Worm (Caenorhabditis elegans): ENCODE results near the gene jmjd-5.

The jmjd-5 gene

DNA sequence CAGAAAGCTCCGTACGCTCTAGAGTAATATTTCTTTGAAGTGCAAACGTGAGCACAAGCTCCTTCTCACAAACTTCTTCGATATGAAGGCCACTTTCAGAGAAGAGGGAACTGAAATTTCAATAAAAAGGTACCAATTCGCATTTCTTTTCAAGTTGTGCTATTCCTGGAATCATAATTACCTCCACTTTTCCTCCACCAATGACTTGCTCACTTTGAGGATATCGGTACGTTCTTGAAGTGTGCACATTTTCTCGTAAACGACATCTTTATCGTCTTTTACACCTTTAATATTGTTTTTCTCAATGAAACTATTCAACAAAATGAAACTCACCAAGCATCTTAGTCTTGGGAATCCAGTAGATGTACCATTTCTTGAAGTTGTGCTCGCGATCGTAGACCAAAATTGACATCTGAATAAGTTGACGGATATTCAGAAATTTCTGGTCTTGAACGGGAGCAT lies 8.0 kb upstream of the jmjd-5 start, which contains the start of gene scb-1:
Gene scb-1, minus strand, starts transcription at position 412 of the 462 bp plus-strand sequence.
- TF ChIP-seq fos-1 (tag; optimal IDR thresholded peaks at IDR 0.05) (no peak), php-3 (GFP tag; IDR thresholded peaks at IDR 0.05) (no peak), nhr-76 (tag; optimal IDR thresholded peaks at IDR 0.05) (no peak), pha-4 (GFP tag; IDR thresholded peaks at IDR 0.05) (no peak), pha-4 (tag; optimal IDR thresholded peaks at IDR 0.05) (no peak), nhr-28 (tag; optimal IDR thresholded peaks at IDR 0.05) (no peak), dpl-1 (GFP tag; optimal IDR thresholded peaks at IDR 0.05) (no peak), unc-62 (GFP tag; optimal IDR thresholded peaks at IDR 0.05 in 1 of 2) (no peak), unc-62 (tag; optimal IDR thresholded peaks at IDR 0.05) (no peak), dmd-8 (GFP tag; IDR thresholded peaks at IDR 0.05) (no peak), daf-12 (tag; optimal IDR thresholded peaks at IDR 0.05) (no peak), egl-43 (GFP tag; IDR thresholded peaks at IDR 0.05) (no peak), zag-1 (tag; optimal IDR thresholded peaks at IDR 0.05) (no peak), lir-3 (tag; optimal IDR thresholded peaks at IDR 0.05) (no peak), nhr-25 (tag; optimal IDR thresholded peaks at IDR 0.05; ENCODE audit: borderline replicate concordance, insufficient read depth) (no peak), nhr-41 (GFP tag; IDR thresholded peaks at IDR 0.05) (no peak), mxl-3 (GFP tag; optimal IDR thresholded peaks at IDR 0.05) (no peak), lin-1 (GFP tag; IDR thresholded peaks at IDR 0.05) (no peak), Y5F2A.4 (GFP tag; optimal IDR thresholded peaks at IDR 0.05) (no peak), zip-2 (tag; optimal IDR thresholded peaks at IDR 0.05) (peak; percentile 34), nhr-102 (tag; optimal IDR thresholded peaks at IDR 0.05) (no peak), aha-1 (tag) (peak; percentile 52), set-16 (GFP tag; IDR thresholded peaks at IDR 0.05) (no peak), ceh-20 (GFP tag; IDR thresholded peaks at IDR 0.05) (no peak), zfp-2 (tag; optimal IDR thresholded peaks at IDR 0.05) (no peak), tra-1 (GFP tag; IDR thresholded peaks at IDR 0.05) (no peak), F10B5.3 (tag; optimal IDR thresholded peaks at IDR 0.05) (no peak), R02D3.7 (tag; optimal IDR thresholded peaks at IDR 0.05) (no peak), ces-1 (GFP tag; optimal IDR thresholded peaks at IDR 0.05) (no peak), madf-5 (GFP tag; IDR thresholded peaks at IDR 0.05) (no peak), F49E8.2 (tag; optimal IDR thresholded peaks at IDR 0.05; ENCODE audit: borderline replicate concordance) (no peak), jun-1 (tag; optimal IDR thresholded peaks at IDR 0.05) (no peak), F26F4.8 (GFP tag; conservative IDR thresholded peaks at IDR 0.05) (no peak), lsy-2 (tag; optimal IDR thresholded peaks at IDR 0.05) (no peak), ceh-28 (tag; optimal IDR thresholded peaks at IDR 0.05) (no peak), snpc-1.2 (GFP tag; IDR thresholded peaks at IDR 0.05) (no peak), unc-39 (tag; optimal IDR thresholded peaks at IDR 0.05) (no peak), unc-130 (GFP tag; optimal IDR thresholded peaks at IDR 0.05) (no peak), nhr-237 (tag; optimal IDR thresholded peaks at IDR 0.05) (no peak), cey-2 (tag; optimal IDR thresholded peaks at IDR 0.05; ENCODE audit: borderline replicate concordance, insufficient read depth) (no peak), D1046.2 (GFP tag; IDR thresholded peaks at IDR 0.05) (no peak), skn-1 (tag; optimal IDR thresholded peaks at IDR 0.05) (no peak), nhr-10 (tag; optimal IDR thresholded peaks at IDR 0.05) (no peak), T26A8.4 (GFP tag; IDR thresholded peaks at IDR 0.05) (peak; percentile 30; the same call in 1 of the 2 replicates), ztf-7 (tag; optimal IDR thresholded peaks at IDR 0.05) (no peak), spr-3 (GFP tag; optimal IDR thresholded peaks at IDR 0.05) (no peak), T20F7.1 (GFP tag; optimal IDR thresholded peaks at IDR 0.05) (no peak), Y105C5A.15 (GFP tag; IDR thresholded peaks at IDR 0.05) (no peak), madf-9 (GFP tag; conservative IDR thresholded peaks at IDR 0.05) (no peak), nhr-42 (GFP tag; IDR thresholded peaks at IDR 0.05) (no peak), lin-38 (GFP tag; IDR thresholded peaks at IDR 0.05) (0 out of 2 replicates have a peak, but pooled peaks have one; percentile 5), lin-15B (tag; optimal IDR thresholded peaks at IDR 0.05) (no peak), spr-1 (tag; optimal IDR thresholded peaks at IDR 0.05) (no peak)
